Worm (Caenorhabditis elegans) whole organism, L2 larva: ENCODE measurements around the gene C17C3.3.

Experiments
- Y55F3AM.14 ChIP-seq: fragments of 200-800 bp; sonication (Bioruptor generic); optimal IDR thresholded peaks from 2 replicates; lab custom pipeline; 2018; ENCODE audit warnings: mild to moderate bottlenecking, missing genetic modification characterization, missing compliant biosample characterization
- ama-1 ChIP-seq: fragments of 150-350 bp; optimal IDR thresholded peaks from 2 replicates; lab custom pipeline; 2018; ENCODE audit warnings: inconsistent platforms
- blmp-1 ChIP-seq: sonication (generic microtip); optimal IDR thresholded peaks from 2 replicates; lab custom pipeline; 2017; ENCODE audit warnings: missing genetic modification characterization, mild to moderate bottlenecking, missing compliant biosample characterization, antibody characterized with exemption, moderate library complexity; ENCODE audit not compliant: insufficient read depth
- dmd-4 ChIP-seq: sonication (generic microtip); optimal IDR thresholded peaks from 2 replicates; lab custom pipeline; 2017; ENCODE audit warnings: missing biosample characterization, missing genetic modification characterization
- elt-3 ChIP-seq: sonication (generic microtip); optimal IDR thresholded peaks from 2 replicates; lab custom pipeline; 2017; ENCODE audit warnings: missing biosample characterization, missing genetic modification characterization
- fos-1 ChIP-seq: fragments of 150-350 bp; optimal IDR thresholded peaks from 2 replicates; lab custom pipeline; 2014; ENCODE audit warnings: missing biosample characterization, missing genetic modification characterization
- mab-5 ChIP-seq: fragments of 150-350 bp; optimal IDR thresholded peaks from 2 replicates; lab custom pipeline; 2014; ENCODE audit warnings: missing biosample characterization, missing genetic modification characterization
- mdl-1 ChIP-seq, 2 experiments: fragments of 150-350 bp in 1 of 2; sonication (generic microtip) in 1 of 2; optimal IDR thresholded peaks; 2 replicates each; lab custom pipeline; 2017; ENCODE audit warnings: missing biosample characterization in 2 of 2, missing genetic modification characterization in 2 of 2
- nhr-12 ChIP-seq: fragments of 150-350 bp; optimal IDR thresholded peaks from 2 replicates; lab custom pipeline; 2014; ENCODE audit warnings: missing biosample characterization, missing genetic modification characterization
- nhr-237 ChIP-seq: fragments of 150-350 bp; optimal IDR thresholded peaks from 2 replicates; lab custom pipeline; 2014; ENCODE audit warnings: missing biosample characterization, missing genetic modification characterization
- snpc-4 ChIP-seq: fragments of 150-350 bp; optimal IDR thresholded peaks from 2 replicates; lab custom pipeline; 2014; ENCODE audit warnings: missing biosample characterization, missing genetic modification characterization
- ztf-11 ChIP-seq: sonication (generic microtip); optimal IDR thresholded peaks from 2 replicates; lab custom pipeline; 2017; ENCODE audit warnings: missing biosample characterization, missing genetic modification characterization

ce11 chrII:5577060-5577459 lies 15.5 kb downstream of the C17C3.3 start:
- no peak for TF ChIP-seq dmd-4 (tag; lab: Kevin White, UChicago)
- TF ChIP-seq mab-5 = no peak
- TF ChIP-seq ama-1 (lab: Kevin White, UChicago) = no peak
- TF ChIP-seq nhr-237 (tag; lab: Kevin White, UChicago) = no peak
- TF ChIP-seq fos-1 (tag; lab: Kevin White, UChicago) = peak; percentile 49
- TF ChIP-seq mdl-1 (tag; optimal IDR thresholded peaks at IDR 0.05; lab: Kevin White, UChicago) = no peak
- no peak for TF ChIP-seq blmp-1
- TF ChIP-seq nhr-12 = no peak
- TF ChIP-seq ztf-11 = no peak
- no peak for TF ChIP-seq elt-3 (tag; lab: Kevin White, UChicago)
- no peak for TF ChIP-seq Y55F3AM.14
- peak; percentile 33 for TF ChIP-seq snpc-4 (tag; lab: Kevin White, UChicago)
